Fruit fly (Drosophila melanogaster): ENCODE data around the gene ChAT.
A peak's percentile ranks its signal among the peaks of the same experiment; 100 is the strongest.

The ChAT gene

dm6 chr3R:18743270-18743922 lies 38.1 kb downstream of the ChAT start, which contains the start of gene Mekk1 (continued):
- TF ChIP-seq Oli (tag; optimal IDR thresholded peaks at IDR 0.05) (peak; percentile 4), CG14710 (tag; optimal IDR thresholded peaks at IDR 0.05) (peak; percentile 50), CG11504 (tag; optimal IDR thresholded peaks at IDR 0.05) (peak; percentile 59), knrl (GFP tag; IDR thresholded peaks at IDR 0.05; ENCODE audit: partially characterized antibody) (peak; percentile 74), CG4730 (GFP tag; IDR thresholded peaks at IDR 0.05) (no peak), tin (GFP tag; optimal IDR thresholded peaks at IDR 0.05) (peak; percentile 51), abd-A (tag; optimal IDR thresholded peaks at IDR 0.05) (no peak), fru (optimal IDR thresholded peaks at IDR 0.05) (no peak), Fer3 (tag; optimal IDR thresholded peaks at IDR 0.05) (peak; percentile 44), CG9932 (GFP tag; IDR thresholded peaks at IDR 0.05) (peak; percentile 76), exex (tag; optimal IDR thresholded peaks at IDR 0.05) (peak; percentile 5), CG9727 (GFP tag; optimal IDR thresholded peaks at IDR 0.05) (peak; percentile 21), lmd (GFP tag; IDR thresholded peaks at IDR 0.05) (no peak; the same call in 1 of the 2 replicates), Dll (GFP tag; IDR thresholded peaks at IDR 0.05; ENCODE audit: partially characterized antibody) (peak; percentile 77), twi (tag; optimal IDR thresholded peaks at IDR 0.05) (peak; percentile 12), CG17612 (GFP tag; IDR thresholded peaks at IDR 0.05) (no peak), CG17186 (GFP tag; optimal IDR thresholded peaks at IDR 0.05) (no peak), BEAF-32 (GFP tag; optimal IDR thresholded peaks at IDR 0.05) (peak; percentile 82), Sin3A (optimal IDR thresholded peaks at IDR 0.05) (peak; percentile 27), CG4617 (GFP tag; optimal IDR thresholded peaks at IDR 0.05; ENCODE audit: borderline replicate concordance) (peak; percentile 4), MTF-1 (GFP tag; optimal IDR thresholded peaks at IDR 0.05; ENCODE audit: borderline replicate concordance) (no peak), bigmax (GFP tag; optimal IDR thresholded peaks at IDR 0.05) (no peak), CG10209 (GFP tag; optimal IDR thresholded peaks at IDR 0.05) (no peak), gem (tag; optimal IDR thresholded peaks at IDR 0.05) (peak; percentile 63), CG15011 (GFP tag; optimal IDR thresholded peaks at IDR 0.05) (no peak), CG9876 (GFP tag; optimal IDR thresholded peaks at IDR 0.05) (no peak), Hr51 (GFP tag; optimal IDR thresholded peaks at IDR 0.05) (peak in 1 of 2 experiments; percentile 54), CG2116 (GFP tag; optimal IDR thresholded peaks at IDR 0.05) (peak; percentile 75), sna (GFP tag; IDR thresholded peaks at IDR 0.05; ENCODE audit: partially characterized antibody) (peak; percentile 48; the same call in 1 of the 2 replicates), Ets97D (GFP tag; optimal IDR thresholded peaks at IDR 0.05) (peak; percentile 62), CG5245 (GFP tag; optimal IDR thresholded peaks at IDR 0.05) (peak; percentile 29), CG34224 (GFP tag; IDR thresholded peaks at IDR 0.05; ENCODE audit: partially characterized antibody) (peak; percentile 24; the same call in 1 of the 3 replicates), CG15514 (GFP tag; optimal IDR thresholded peaks at IDR 0.05) (peak; percentile 74), CG1233 (GFP tag; optimal IDR thresholded peaks at IDR 0.05) (no peak), bcd (GFP tag; optimal IDR thresholded peaks at IDR 0.05) (peak; percentile 25), dmrt99B (tag; optimal IDR thresholded peaks at IDR 0.05) (peak; percentile 30), wor (GFP tag; IDR thresholded peaks at IDR 0.05) (no peak), CTCF (GFP tag; optimal IDR thresholded peaks at IDR 0.05) (peak; percentile 34), dan (GFP tag; IDR thresholded peaks at IDR 0.05) (no peak), CG2199 (GFP tag; IDR thresholded peaks at IDR 0.05) (no peak), CG13424 (tag; optimal IDR thresholded peaks at IDR 0.05) (peak; percentile 74), shn (GFP tag; optimal IDR thresholded peaks at IDR 0.05) (peak; percentile 53), E2f2 (GFP tag; IDR thresholded peaks at IDR 0.05) (peak; percentile 94), CG13894 (tag; optimal IDR thresholded peaks at IDR 0.05) (peak; percentile 69), scrt (GFP tag; optimal IDR thresholded peaks at IDR 0.05) (peak; percentile 72), unc-4 (GFP tag; IDR thresholded peaks at IDR 0.05; ENCODE audit: partially characterized antibody) (peak; percentile 74), H15 (GFP tag; IDR thresholded peaks at IDR 0.05) (no peak), Jarid2 (GFP tag; optimal IDR thresholded peaks at IDR 0.05) (peak; percentile 72), CG15073 (GFP tag; optimal IDR thresholded peaks at IDR 0.05) (no peak)

All from whole organism, embryonic.